Worm (Caenorhabditis elegans) whole organism, L1 larva: ENCODE measurements around the gene R09A1.3.

Experiments used
- C04F5.9 ChIP-seq: sonication (generic microtip); optimal IDR thresholded peaks from 2 replicates; lab custom pipeline; 2016; ENCODE audit warnings: missing genetic modification characterization, missing compliant biosample characterization
- C16A3.4 ChIP-seq: fragments of 150-350 bp; optimal IDR thresholded peaks from 2 replicates; lab custom pipeline; 2014; ENCODE audit warnings: missing biosample characterization, missing genetic modification characterization
- C34B4.2 ChIP-seq: sonication (generic microtip); optimal IDR thresholded peaks from 2 replicates; lab custom pipeline; 2017; ENCODE audit warnings: mild to moderate bottlenecking, missing genetic modification characterization, missing compliant biosample characterization
- ceh-8 ChIP-seq: fragments of 200-800 bp; sonication (Bioruptor generic); optimal IDR thresholded peaks from 2 replicates; lab custom pipeline; 2018; ENCODE audit warnings: mild to moderate bottlenecking, missing genetic modification characterization, moderate library complexity, missing compliant biosample characterization
- ceh-82 ChIP-seq, 3 experiments: fragments of 150-350 bp in 1 of 3; sonication (generic microtip) in 2 of 3; optimal IDR thresholded peaks; 2 replicates each; lab custom pipeline; 2014 to 2017; ENCODE audit warnings: missing biosample characterization in 3 of 3, missing genetic modification characterization in 3 of 3
- ceh-88 ChIP-seq: fragments of 200-800 bp; sonication (Bioruptor generic); IDR thresholded peaks from 2 replicates; pipeline ENCODE4 v1.3.6; 2022; ENCODE audit warnings: missing genetic modification characterization, missing compliant biosample characterization
- ces-1 ChIP-seq: fragments of 150-350 bp; optimal IDR thresholded peaks from 2 replicates; lab custom pipeline; 2014; ENCODE audit warnings: missing biosample characterization, missing genetic modification reagents, missing genetic modification characterization
- dpl-1 ChIP-seq, 3 experiments: fragments of 150-350 bp in 2 of 3; sonication (generic microtip) in 1 of 3; optimal IDR thresholded peaks; 2 replicates each; lab custom pipeline; 2014 to 2017; ENCODE audit warnings: missing biosample characterization in 3 of 3, missing genetic modification characterization in 3 of 3, missing genetic modification reagents in 3 of 3
- dsc-1 ChIP-seq: sonication (generic microtip); optimal IDR thresholded peaks from 2 replicates; lab custom pipeline; 2016; ENCODE audit warnings: mild to moderate bottlenecking, missing genetic modification characterization, missing compliant biosample characterization
- efl-1 ChIP-seq, 4 experiments: fragments of 150-350 bp; optimal IDR thresholded peaks in 3 of 4; peaks in 1 of 4; 1 replicate in 1 of 4; 2 replicates in 3 of 4; lab custom pipeline; 2014; ENCODE audit warnings: missing biosample characterization in 2 of 4, missing genetic modification characterization in 2 of 4, missing genetic modification reagents in 2 of 4
- efl-3 ChIP-seq: fragments of 200-800 bp; sonication (Bioruptor generic); optimal IDR thresholded peaks from 2 replicates; lab custom pipeline; 2018; ENCODE audit warnings: mild to moderate bottlenecking, missing genetic modification characterization, missing compliant biosample characterization
- egl-27 ChIP-seq, 2 experiments: fragments of 150-350 bp in 1 of 2; sonication (generic microtip); optimal IDR thresholded peaks; 3 replicates each; lab custom pipeline; 2017 to 2018; ENCODE audit warnings: missing biosample characterization in 2 of 2, missing genetic modification characterization in 2 of 2, missing genetic modification reagents in 2 of 2
- elt-2 ChIP-seq: sonication (generic microtip); optimal IDR thresholded peaks from 2 replicates; lab custom pipeline; 2016; ENCODE audit warnings: missing genetic modification characterization, mild to moderate bottlenecking, inconsistent platforms, missing compliant biosample characterization, missing genetic modification reagents
- elt-3 ChIP-seq, 6 experiments: fragments of 150-350 bp in 1 of 6; sonication (generic microtip); optimal IDR thresholded peaks; 2 replicates each; lab custom pipeline; 2017 to 2018; ENCODE audit warnings: missing biosample characterization in 6 of 6, missing genetic modification characterization in 6 of 6, inconsistent platforms in 1 of 6
- ets-5 ChIP-seq: fragments of 200-800 bp; sonication (Bioruptor generic); IDR thresholded peaks from 2 replicates; pipeline ENCODE4 v1.3.6; 2022; ENCODE audit warnings: missing genetic modification characterization, missing compliant biosample characterization
- fos-1 ChIP-seq: fragments of 150-350 bp; optimal IDR thresholded peaks from 2 replicates; lab custom pipeline; 2014; ENCODE audit warnings: missing biosample characterization, missing genetic modification characterization
- grh-1 ChIP-seq: fragments of 200-800 bp; sonication (Bioruptor generic); IDR thresholded peaks from 2 replicates; pipeline ENCODE4 v1.3.6; 2022; ENCODE audit warnings: missing genetic modification reagents, missing genetic modification characterization, missing compliant biosample characterization
- hlh-4 ChIP-seq: sonication (generic microtip); optimal IDR thresholded peaks from 2 replicates; lab custom pipeline; 2016; ENCODE audit warnings: mild to moderate bottlenecking, missing genetic modification characterization, missing compliant biosample characterization
- hpl-2 ChIP-seq: fragments of 150-350 bp; optimal IDR thresholded peaks from 2 replicates; lab custom pipeline; 2014; ENCODE audit warnings: missing biosample characterization, missing genetic modification reagents, missing genetic modification characterization
- isw-1 ChIP-seq: fragments of 200-800 bp; sonication (Bioruptor generic); IDR thresholded peaks from 2 replicates; pipeline ENCODE4 v1.3.6; 2022; ENCODE audit warnings: missing genetic modification characterization, missing compliant biosample characterization
- jun-1 ChIP-seq: fragments of 150-350 bp; optimal IDR thresholded peaks from 2 replicates; lab custom pipeline; 2014; ENCODE audit warnings: missing biosample characterization, missing genetic modification reagents, missing genetic modification characterization
- lin-15B ChIP-seq: fragments of 150-350 bp; sonication (generic microtip); optimal IDR thresholded peaks from 3 replicates; lab custom pipeline; 2014; ENCODE audit warnings: missing biosample characterization, missing genetic modification characterization
- lin-35 ChIP-seq, 2 experiments: fragments of 150-350 bp; optimal IDR thresholded peaks; 2 replicates each; lab custom pipeline; 2014; ENCODE audit warnings: missing biosample characterization in 2 of 2, missing genetic modification characterization in 2 of 2, missing genetic modification reagents in 2 of 2
- lin-39 ChIP-seq: fragments of 150-350 bp; optimal IDR thresholded peaks from 2 replicates; lab custom pipeline; 2014; ENCODE audit warnings: missing biosample characterization, missing genetic modification reagents, missing genetic modification characterization
- lir-3 ChIP-seq: sonication (generic microtip); optimal IDR thresholded peaks from 2 replicates; lab custom pipeline; 2016; ENCODE audit warnings: mild to moderate bottlenecking, missing genetic modification characterization, moderate library complexity, missing compliant biosample characterization; ENCODE audit not compliant: poor library complexity
- lsy-2 ChIP-seq, 2 experiments: fragments of 150-350 bp; optimal IDR thresholded peaks; 2 replicates each; lab custom pipeline; 2014; ENCODE audit warnings: missing biosample characterization in 2 of 2, missing genetic modification characterization in 2 of 2
- mab-9 ChIP-seq: fragments of 200-800 bp; sonication (Bioruptor generic); IDR thresholded peaks from 2 replicates; pipeline ENCODE4 v1.3.6; 2022; ENCODE audit warnings: missing genetic modification reagents, missing genetic modification characterization, missing compliant biosample characterization
- mef-2 ChIP-seq: fragments of 150-350 bp; optimal IDR thresholded peaks from 2 replicates; lab custom pipeline; 2014; ENCODE audit warnings: missing biosample characterization, missing genetic modification characterization
- mep-1 ChIP-seq: fragments of 150-350 bp; optimal IDR thresholded peaks from 2 replicates; lab custom pipeline; 2014; ENCODE audit warnings: missing biosample characterization, missing genetic modification characterization
- nhr-11 ChIP-seq: fragments of 150-350 bp; optimal IDR thresholded peaks from 2 replicates; lab custom pipeline; 2014; ENCODE audit warnings: missing biosample characterization, missing genetic modification characterization
- nhr-20 ChIP-seq: sonication (generic microtip); optimal IDR thresholded peaks from 2 replicates; lab custom pipeline; 2016; ENCODE audit warnings: mild to moderate bottlenecking, missing genetic modification characterization, missing compliant biosample characterization
- nhr-28 ChIP-seq: fragments of 150-350 bp; optimal IDR thresholded peaks from 2 replicates; lab custom pipeline; 2014; ENCODE audit warnings: missing biosample characterization, missing genetic modification characterization
- nhr-71 ChIP-seq: sonication (generic microtip); optimal IDR thresholded peaks from 2 replicates; lab custom pipeline; 2016; ENCODE audit warnings: mild to moderate bottlenecking, missing genetic modification characterization, moderate library complexity, missing compliant biosample characterization
- nhr-76 ChIP-seq: sonication (generic microtip); optimal IDR thresholded peaks from 2 replicates; lab custom pipeline; 2017; ENCODE audit warnings: missing biosample characterization, missing genetic modification characterization
- nhr-90 ChIP-seq: sonication (generic microtip); optimal IDR thresholded peaks from 2 replicates; lab custom pipeline; 2016; ENCODE audit warnings: mild to moderate bottlenecking, missing genetic modification characterization, missing compliant biosample characterization; ENCODE audit not compliant: poor library complexity
- pax-3 ChIP-seq: fragments of 200-800 bp; sonication (Bioruptor generic); optimal IDR thresholded peaks from 2 replicates; lab custom pipeline; 2018; ENCODE audit warnings: mild to moderate bottlenecking, missing genetic modification characterization, moderate library complexity, missing compliant biosample characterization
- rnt-1 ChIP-seq: sonication (generic microtip); optimal IDR thresholded peaks from 2 replicates; lab custom pipeline; 2016; ENCODE audit warnings: mild to moderate bottlenecking, missing genetic modification characterization, moderate library complexity, missing compliant biosample characterization
- skn-1 ChIP-seq: fragments of 150-350 bp; optimal IDR thresholded peaks from 2 replicates; lab custom pipeline; 2014; ENCODE audit warnings: missing biosample characterization, missing genetic modification characterization
- snpc-4 ChIP-seq: fragments of 150-350 bp; optimal IDR thresholded peaks from 2 replicates; lab custom pipeline; 2014; ENCODE audit warnings: missing biosample characterization, missing genetic modification characterization
- sox-4 ChIP-seq: sonication (generic microtip); optimal IDR thresholded peaks from 2 replicates; lab custom pipeline; 2016; ENCODE audit warnings: missing genetic modification characterization, missing compliant biosample characterization
- unc-130 ChIP-seq: fragments of 150-350 bp; optimal IDR thresholded peaks from 2 replicates; lab custom pipeline; 2017; ENCODE audit warnings: missing biosample characterization, missing genetic modification characterization, inconsistent platforms
- unc-30 ChIP-seq: sonication (generic microtip); optimal IDR thresholded peaks from 2 replicates; lab custom pipeline; 2017; ENCODE audit warnings: missing biosample characterization, missing genetic modification characterization
- unc-98 ChIP-seq: fragments of 200-800 bp; sonication (Bioruptor generic); IDR thresholded peaks from 2 replicates; pipeline ENCODE4 v1.3.6; 2022; ENCODE audit warnings: missing genetic modification characterization, missing compliant biosample characterization
- xbp-1 ChIP-seq: sonication (generic microtip); optimal IDR thresholded peaks from 2 replicates; lab custom pipeline; 2016; ENCODE audit warnings: missing genetic modification characterization, missing compliant biosample characterization
- ztf-4 ChIP-seq: fragments of 150-350 bp; optimal IDR thresholded peaks from 2 replicates; lab custom pipeline; 2014; ENCODE audit warnings: missing biosample characterization, missing genetic modification characterization

R09A1.3 gene

DNA sequence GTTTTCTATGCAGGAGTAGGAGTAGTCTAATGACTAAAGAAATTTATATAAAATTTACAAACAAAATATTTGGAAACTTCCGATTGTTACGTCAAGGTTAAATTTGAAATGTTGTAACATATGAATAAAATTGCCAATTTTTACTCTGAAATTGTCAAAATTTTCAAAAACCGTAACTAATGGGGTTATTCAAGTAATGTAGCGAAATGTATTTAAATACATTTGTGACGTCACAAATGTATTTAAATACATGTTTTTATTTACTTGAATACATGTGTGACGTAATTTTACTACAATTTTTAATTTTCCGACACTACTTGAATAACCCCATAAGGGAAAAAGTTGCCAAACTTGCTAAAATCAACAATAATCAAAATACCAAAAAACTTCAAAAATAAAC is 26.5 kb upstream of the R09A1.3 start:
- TF ChIP-seq skn-1 (no peak), unc-130 (tag; lab: Kevin White, UChicago) (no peak), ceh-8 (GFP tag; lab: Kevin White, UChicago) (no peak), nhr-71 (tag; lab: Kevin White, UChicago) (no peak)

DNA sequence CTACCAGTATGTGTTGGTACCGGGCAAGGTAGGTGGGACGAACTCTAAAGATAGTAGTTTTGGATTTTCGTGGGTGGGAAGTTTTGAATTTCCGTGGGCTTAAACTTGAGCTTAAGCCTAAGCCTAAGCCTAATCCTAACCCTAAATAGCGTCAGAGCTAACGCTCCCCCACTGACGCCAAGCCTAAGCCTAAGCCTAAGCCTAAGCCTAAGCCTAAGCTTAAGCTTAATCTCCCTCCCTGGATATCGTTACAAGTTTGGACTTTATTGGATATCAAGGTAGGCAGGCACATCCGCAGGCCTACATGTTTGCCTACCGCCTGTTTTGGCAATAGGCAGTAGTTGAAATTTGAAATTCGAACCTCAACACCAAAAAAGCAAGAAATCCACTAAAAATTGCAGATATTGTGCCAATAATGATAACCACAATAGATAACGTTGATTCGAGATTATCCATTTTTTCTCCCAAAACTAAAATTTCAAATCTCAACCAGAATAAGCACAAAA is 25.7 kb upstream of the R09A1.3 start, which contains the start of gene K10C9.4:
K10C9.4 (minus strand) TSS at position 456 of the 506 bp plus-strand sequence.
- TF ChIP-seq ceh-88 (GFP tag; lab: Robert Waterston, UW) (no peak), lin-39 (tag; lab: Kevin White, UChicago) (no peak), ets-5 (GFP tag; lab: Robert Waterston, UW) (no peak), rnt-1 (tag; lab: Kevin White, UChicago) (no peak), nhr-90 (tag; lab: Kevin White, UChicago) (no peak), ztf-4 (tag; lab: Kevin White, UChicago) (no peak), egl-27 (tag; optimal IDR thresholded peaks at IDR 0.05; lab: Kevin White, UChicago) (no peak), unc-30 (tag; lab: Kevin White, UChicago) (no peak), efl-1 (optimal IDR thresholded peaks at IDR 0.05; lab: Kevin White, UChicago) (no peak), efl-1 (GFP tag; optimal IDR thresholded peaks at IDR 0.05 in 1 of 2; lab: Kevin White, UChicago) (no peak)

DNA sequence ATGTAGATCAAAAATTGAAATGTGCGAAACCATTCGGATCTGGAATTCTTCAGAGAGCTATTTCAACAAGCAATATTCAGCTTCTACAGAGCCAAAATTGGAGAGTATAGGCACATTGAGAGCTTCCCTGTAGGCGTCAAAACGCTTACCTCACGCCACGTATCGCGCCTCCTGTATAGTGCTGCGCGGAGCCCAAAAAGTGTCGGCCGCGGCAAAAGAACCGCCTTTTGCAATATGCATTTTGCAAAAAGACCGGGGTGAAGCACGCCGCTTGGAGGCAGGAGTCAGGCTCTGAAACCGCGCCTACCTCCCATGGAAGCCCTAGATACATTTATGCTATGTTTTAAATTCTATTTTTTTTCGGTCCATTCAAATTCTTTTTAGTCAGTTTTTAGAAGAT is 24.8 kb upstream of the R09A1.3 start:
- no peak for TF ChIP-seq hpl-2
- TF ChIP-seq, all 84 proteins: peak for 0

DNA sequence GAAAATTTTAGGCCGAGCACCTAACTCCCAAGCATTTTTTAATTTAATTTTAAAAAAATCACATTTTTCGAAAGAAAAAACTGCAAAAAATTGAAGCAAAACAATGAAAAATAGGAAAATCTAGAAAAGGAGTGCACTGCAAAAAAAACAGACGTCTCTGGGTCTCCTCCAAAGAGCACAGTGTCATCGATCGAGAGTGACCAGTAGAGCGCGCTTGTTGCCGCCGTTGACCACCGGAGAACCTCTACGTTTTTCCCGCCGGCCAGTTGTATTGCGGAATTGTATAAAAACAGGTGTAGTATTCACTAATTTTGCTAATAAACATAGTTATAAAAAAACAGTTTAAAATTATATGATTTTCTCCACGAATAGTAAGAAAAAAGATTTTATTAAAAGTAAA is 22.5 kb upstream of the R09A1.3 start:
- TF ChIP-seq C16A3.4 (tag; lab: Kevin White, UChicago) (no peak), fos-1 (tag; lab: Kevin White, UChicago) (no peak), hlh-4 (no peak), dpl-1 (GFP tag; optimal IDR thresholded peaks at IDR 0.05; lab: Kevin White, UChicago) (peak in 1 of 3 experiments; percentile 46), nhr-11 (tag; lab: Kevin White, UChicago) (no peak), pax-3 (no peak), sox-4 (tag; lab: Kevin White, UChicago) (no peak), efl-1 (optimal IDR thresholded peaks at IDR 0.05; lab: Kevin White, UChicago) (peak; percentile 21 to 36), efl-1 (GFP tag; optimal IDR thresholded peaks at IDR 0.05 in 1 of 2; lab: Kevin White, UChicago) (no peak), lir-3 (no peak), nhr-20 (tag; lab: Kevin White, UChicago) (no peak), ces-1 (GFP tag; lab: Kevin White, UChicago) (no peak), ceh-88 (GFP tag; lab: Robert Waterston, UW) (no peak), xbp-1 (tag; lab: Kevin White, UChicago) (no peak), skn-1 (no peak), nhr-76 (no peak), unc-130 (tag; lab: Kevin White, UChicago) (no peak), lin-35 (GFP tag; optimal IDR thresholded peaks at IDR 0.05; lab: Kevin White, UChicago) (peak; percentile 6 to 40), mab-9 (GFP tag; lab: Robert Waterston, UW) (no peak), elt-2 (tag; lab: Kevin White, UChicago) (no peak), snpc-4 (no peak), isw-1 (GFP tag; lab: Robert Waterston, UW) (no peak), mef-2 (tag; lab: Kevin White, UChicago) (no peak), C34B4.2 (no peak), nhr-28 (tag; lab: Kevin White, UChicago) (no peak), C04F5.9 (no peak), jun-1 (no peak), ceh-82 (tag; optimal IDR thresholded peaks at IDR 0.05; lab: Kevin White, UChicago) (peak in 1 of 3 experiments; percentile 7), lsy-2 (tag; optimal IDR thresholded peaks at IDR 0.05; lab: Kevin White, UChicago) (peak in 1 of 2 experiments; percentile 38), unc-98 (no peak), unc-30 (tag; lab: Kevin White, UChicago) (no peak), mep-1 (no peak), efl-3 (GFP tag; lab: Kevin White, UChicago) (no peak), egl-27 (tag; optimal IDR thresholded peaks at IDR 0.05; lab: Kevin White, UChicago) (no peak), grh-1 (no peak), dsc-1 (tag; lab: Kevin White, UChicago) (no peak), hpl-2 (no peak), lin-15B (no peak), nhr-71 (tag; lab: Kevin White, UChicago) (no peak), elt-3 (tag; optimal IDR thresholded peaks at IDR 0.05; lab: Kevin White, UChicago) (no peak)
